Worm (Caenorhabditis elegans) whole organism, mixed stage, embryonic: ENCODE measurements around the gene nhr-14.

Experiments used
- M03D4.4 ChIP-seq: sonication (generic microtip); optimal IDR thresholded peaks from 2 replicates; lab custom pipeline; 2017; ENCODE audit warnings: mild to moderate bottlenecking, missing genetic modification characterization, missing compliant biosample characterization
- ceh-83 ChIP-seq: fragments of 200-800 bp; sonication (Bioruptor generic); optimal IDR thresholded peaks from 2 replicates; lab custom pipeline; 2018; ENCODE audit warnings: mild to moderate bottlenecking, missing genetic modification characterization, missing compliant biosample characterization
- lin-32 ChIP-seq: fragments of 200-800 bp; sonication (Bioruptor generic); optimal IDR thresholded peaks from 2 replicates; lab custom pipeline; 2018; ENCODE audit warnings: mild to moderate bottlenecking, missing genetic modification characterization, missing compliant biosample characterization
- mab-5 ChIP-seq: fragments of 150-350 bp; optimal IDR thresholded peaks from 2 replicates; lab custom pipeline; 2014; ENCODE audit warnings: missing biosample characterization, missing genetic modification characterization
- mep-1 ChIP-seq: fragments of 150-350 bp; optimal IDR thresholded peaks from 2 replicates; lab custom pipeline; 2017; ENCODE audit warnings: missing biosample characterization, missing genetic modification reagents, missing genetic modification characterization, inconsistent platforms
- nhr-237 ChIP-seq: fragments of 150-350 bp; optimal IDR thresholded peaks from 2 replicates; lab custom pipeline; 2014; ENCODE audit warnings: missing biosample characterization, missing genetic modification characterization
- nhr-76 ChIP-seq: sonication (generic microtip); optimal IDR thresholded peaks from 2 replicates; lab custom pipeline; 2017; ENCODE audit warnings: missing biosample characterization, missing genetic modification characterization
- sptf-1 ChIP-seq: sonication (generic microtip); optimal IDR thresholded peaks from 2 replicates; lab custom pipeline; 2017; ENCODE audit warnings: mild to moderate bottlenecking, missing genetic modification characterization, moderate library complexity, missing compliant biosample characterization
- unc-39 ChIP-seq: fragments of 150-350 bp; optimal IDR thresholded peaks from 2 replicates; lab custom pipeline; 2014; ENCODE audit warnings: missing biosample characterization, missing genetic modification characterization
- unc-62 ChIP-seq: fragments of 150-350 bp; optimal IDR thresholded peaks from 2 replicates; lab custom pipeline; 2014; ENCODE audit warnings: missing biosample characterization, missing genetic modification reagents, missing genetic modification characterization

- TF ChIP-seq M03D4.4 (tag; lab: Kevin White, UChicago) (no peak), unc-39 (tag; lab: Kevin White, UChicago) (no peak), sptf-1 (no peak), unc-62 (no peak), mep-1 (tag; lab: Kevin White, UChicago) (no peak), nhr-76 (tag; lab: Kevin White, UChicago) (no peak), nhr-237 (tag; lab: Kevin White, UChicago) (no peak), mab-5 (tag; lab: Kevin White, UChicago) (no peak), ceh-83 (GFP tag; lab: Kevin White, UChicago) (no peak), lin-32 (no peak)
These were observed 13.4 kb upstream of the nhr-14 start for ce11 chrX:8489415-8489814.
